Worm (Caenorhabditis elegans): ENCODE data around the gene fbxa-169.

DNA sequence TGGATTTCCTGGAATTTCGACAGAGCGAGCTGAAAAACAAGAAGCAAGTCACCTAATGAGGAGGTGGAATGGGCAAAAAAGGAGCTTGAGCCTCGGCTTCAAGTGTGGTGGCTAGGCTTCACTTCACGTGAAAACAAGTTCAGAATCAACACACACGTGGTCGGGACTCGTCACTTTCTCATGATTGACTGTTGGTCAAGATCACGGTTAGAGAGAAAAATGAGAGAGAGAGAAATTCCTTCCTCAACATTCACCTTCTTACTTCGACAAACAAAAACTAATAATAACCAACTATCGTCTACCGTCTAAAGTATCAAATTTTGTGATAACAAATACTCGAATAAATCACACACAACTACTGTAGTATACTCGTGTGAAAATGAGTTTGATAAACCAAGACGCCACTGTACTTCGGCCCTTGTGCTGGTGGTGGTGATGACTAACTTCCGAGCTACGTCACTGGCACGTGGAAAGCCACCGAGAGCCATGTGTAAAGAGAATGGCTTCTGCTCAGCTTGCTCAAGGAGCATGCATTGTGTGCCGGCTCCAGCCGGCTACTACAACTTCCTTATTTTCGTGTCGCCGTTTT is 25.4 kb downstream of the fbxa-169 start:
- TF ChIP-seq fos-1 (tag; optimal IDR thresholded peaks at IDR 0.05) = no peak
- TF ChIP-seq ama-1 (optimal IDR thresholded peaks at IDR 0.05) = no peak
- TF ChIP-seq skn-1 (tag; optimal IDR thresholded peaks at IDR 0.05) = no peak
- TF ChIP-seq lsy-2 (tag; optimal IDR thresholded peaks at IDR 0.05) = no peak
- TF ChIP-seq lir-3 (tag; optimal IDR thresholded peaks at IDR 0.05) = no peak
- no peak for TF ChIP-seq fkh-10 (GFP tag; optimal IDR thresholded peaks at IDR 0.05)
- no peak for TF ChIP-seq lin-15B (tag; optimal IDR thresholded peaks at IDR 0.05)
- no peak for TF ChIP-seq nhr-41 (GFP tag; IDR thresholded peaks at IDR 0.05)
- peak; percentile 27 for TF ChIP-seq mxl-3 (GFP tag; optimal IDR thresholded peaks at IDR 0.05)

All from whole organism, L4 larva.